Worm (Caenorhabditis elegans): ENCODE data around the gene C29F3.3.
"Not testable (repeated sequence)": the region's sequence is repeated elsewhere in the genome, so short reads cannot be mapped to it uniquely, and the experiment has no call there.

The C29F3.3 gene

ce11 chrV:15361412-15361811 is 14.2 kb upstream of the C29F3.3 start, which contains the start of gene ech-1.1:
Gene ech-1.1, minus strand, starts transcription at chrV:15361512.
- not testable (repeated sequence) for TF ChIP-seq lin-15B, tlp-1, sptf-1 (tag; optimal IDR thresholded peaks at IDR 0.05)

- TF ChIP-seq elt-3 (tag; optimal IDR thresholded peaks at IDR 0.05) (no peak), mab-9 (GFP tag; IDR thresholded peaks at IDR 0.05) (no peak), blmp-1 (tag; optimal IDR thresholded peaks at IDR 0.05) (no peak), hlh-4 (tag; optimal IDR thresholded peaks at IDR 0.05) (no peak), F16B12.6 (tag; optimal IDR thresholded peaks at IDR 0.05) (no peak), pax-3 (tag; optimal IDR thresholded peaks at IDR 0.05) (peak; percentile 67), alr-1 (tag; optimal IDR thresholded peaks at IDR 0.05; ENCODE audit: borderline replicate concordance) (no peak), lin-35 (GFP tag; optimal IDR thresholded peaks at IDR 0.05) (peak in 1 of 2 experiments; percentile 42), nhr-11 (tag; optimal IDR thresholded peaks at IDR 0.05) (no peak), zag-1 (tag; optimal IDR thresholded peaks at IDR 0.05) (no peak), aha-1 (tag; optimal IDR thresholded peaks at IDR 0.05) (no peak), hlh-17 (GFP tag; optimal IDR thresholded peaks at IDR 0.05; ENCODE audit: borderline replicate concordance) (no peak), dpl-1 (GFP tag; optimal IDR thresholded peaks at IDR 0.05) (no peak), nhr-20 (tag; optimal IDR thresholded peaks at IDR 0.05) (peak; percentile 63), ceh-8 (GFP tag; optimal IDR thresholded peaks at IDR 0.05) (no peak), unc-130 (tag; optimal IDR thresholded peaks at IDR 0.05) (no peak), zip-4 (GFP tag; optimal IDR thresholded peaks at IDR 0.05) (no peak), fkh-10 (GFP tag; optimal IDR thresholded peaks at IDR 0.05) (no peak), mdl-1 (tag; optimal IDR thresholded peaks at IDR 0.05) (no peak), mep-1 (tag; optimal IDR thresholded peaks at IDR 0.05) (no peak), snu-23 (GFP tag; optimal IDR thresholded peaks at IDR 0.05) (no peak), lin-15B (tag; optimal IDR thresholded peaks at IDR 0.05) (no peak), nhr-28 (tag; optimal IDR thresholded peaks at IDR 0.05) (no peak), egl-27 (tag; optimal IDR thresholded peaks at IDR 0.05) (no peak), jun-1 (tag; optimal IDR thresholded peaks at IDR 0.05) (no peak), egl-13 (tag; optimal IDR thresholded peaks at IDR 0.05) (no peak), efl-1 (optimal IDR thresholded peaks at IDR 0.05) (no peak), efl-1 (GFP tag; optimal IDR thresholded peaks at IDR 0.05 in 1 of 2) (peak in 1 of 2 experiments; percentile 44), nhr-237 (tag; optimal IDR thresholded peaks at IDR 0.05) (no peak), tlp-1 (tag; optimal IDR thresholded peaks at IDR 0.05) (no peak), elt-2 (tag; optimal IDR thresholded peaks at IDR 0.05) (peak; percentile 98), unc-86 (tag; optimal IDR thresholded peaks at IDR 0.05) (no peak), nhr-76 (tag; optimal IDR thresholded peaks at IDR 0.05) (no peak), sptf-1 (tag; optimal IDR thresholded peaks at IDR 0.05) (no peak), ztf-4 (tag; optimal IDR thresholded peaks at IDR 0.05) (no peak), fos-1 (tag; optimal IDR thresholded peaks at IDR 0.05) (no peak), unc-30 (tag; optimal IDR thresholded peaks at IDR 0.05) (no peak), unc-98 (GFP tag; IDR thresholded peaks at IDR 0.05) (no peak), pag-3 (tag; optimal IDR thresholded peaks at IDR 0.05; ENCODE audit: borderline replicate concordance, insufficient read depth) (no peak), pqm-1 (tag; optimal IDR thresholded peaks at IDR 0.05) (peak; percentile 55), nhr-77 (tag; optimal IDR thresholded peaks at IDR 0.05) (no peak), C16A3.4 (tag; optimal IDR thresholded peaks at IDR 0.05) (no peak), ces-1 (GFP tag; optimal IDR thresholded peaks at IDR 0.05) (no peak), irx-1 (tag; optimal IDR thresholded peaks at IDR 0.05) (no peak), lin-13 (GFP tag; optimal IDR thresholded peaks at IDR 0.05) (no peak), vab-15 (tag; optimal IDR thresholded peaks at IDR 0.05) (no peak), sup-37 (GFP tag; optimal IDR thresholded peaks at IDR 0.05) (no peak), lir-3 (tag; optimal IDR thresholded peaks at IDR 0.05; ENCODE audit: poor library complexity) (no peak)
These were observed 7.5 kb upstream of the C29F3.3 start, which contains the start of gene C29F3.7 for ce11 chrV:15354648-15355047. Gene C29F3.7, plus strand, starts transcription at chrV:15354901.
